Worm (Caenorhabditis elegans) whole organism, mixed stage, embryonic: Measurements from ENCODE around the gene R12B2.7.

Experiments used
- mab-5 ChIP-seq: fragments of 150-350 bp; optimal IDR thresholded peaks from 2 replicates; lab custom pipeline; 2014; ENCODE audit warnings: missing biosample characterization, missing genetic modification characterization
- mep-1 ChIP-seq: fragments of 150-350 bp; optimal IDR thresholded peaks from 2 replicates; lab custom pipeline; 2017; ENCODE audit warnings: missing biosample characterization, missing genetic modification reagents, missing genetic modification characterization, inconsistent platforms
- nhr-12 ChIP-seq: fragments of 150-350 bp; optimal IDR thresholded peaks from 2 replicates; lab custom pipeline; 2014; ENCODE audit warnings: missing biosample characterization, missing genetic modification characterization
- snpc-4 ChIP-seq: fragments of 150-350 bp; optimal IDR thresholded peaks from 2 replicates; lab custom pipeline; 2014; ENCODE audit warnings: missing biosample characterization, missing genetic modification characterization
- tbx-8 ChIP-seq: fragments of 200-800 bp; sonication (Bioruptor generic); optimal IDR thresholded peaks from 2 replicates; lab custom pipeline; 2018; ENCODE audit warnings: mild to moderate bottlenecking, missing genetic modification characterization, moderate library complexity, missing compliant biosample characterization

- TF ChIP-seq tbx-8 (no peak), nhr-12 (tag; lab: Kevin White, UChicago) (no peak), snpc-4 (no peak), mep-1 (tag; lab: Kevin White, UChicago) (no peak), mab-5 (no peak)
Measured at ce11 chrIII:5815932-5816331, 1.1 kb downstream of the R12B2.7 start, which contains the start of gene sma-4.
